Worm (Caenorhabditis elegans): Measurements from ENCODE around the gene glrx-22.

DNA sequence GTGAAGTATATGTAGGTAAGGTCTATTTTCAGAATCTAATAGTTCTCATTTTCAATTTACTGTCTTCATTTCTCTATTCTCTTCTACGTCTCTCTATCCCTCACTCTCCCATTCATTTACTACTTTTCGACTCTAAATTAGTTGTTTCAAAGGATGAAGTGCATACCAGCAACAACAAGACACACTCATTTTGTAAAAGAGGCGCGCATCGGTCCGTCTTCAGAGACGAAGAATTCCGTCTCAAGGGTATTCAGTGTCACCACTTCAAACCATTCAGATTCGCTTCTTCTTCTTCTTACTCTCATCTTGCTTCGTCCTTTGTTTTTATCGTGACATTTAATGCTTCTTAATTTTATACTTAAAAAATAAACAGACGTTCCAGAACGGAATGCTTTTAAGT, 29.7 kb downstream of the glrx-22 start:
- TF ChIP-seq lin-35 (GFP tag; optimal IDR thresholded peaks at IDR 0.05) = no peak
- no peak for TF ChIP-seq hmg-20 (GFP tag; IDR thresholded peaks at IDR 0.05)
- TF ChIP-seq pha-4 (tag; optimal IDR thresholded peaks at IDR 0.05) = no peak
- no peak for TF ChIP-seq rec-8 (tag; optimal IDR thresholded peaks at IDR 0.05)
- no peak for TF ChIP-seq hlh-12 (tag; optimal IDR thresholded peaks at IDR 0.05)
- no peak for TF ChIP-seq B0035.1 (tag; optimal IDR thresholded peaks at IDR 0.05)
- TF ChIP-seq unc-130 (GFP tag; optimal IDR thresholded peaks at IDR 0.05) = no peak

Data from whole organism, young adult.